Worm (Caenorhabditis elegans) whole organism, L4/young adult: ENCODE measurements around the gene ugt-2.

Experiments
- W03F9.2 ChIP-seq: fragments of 150-350 bp; optimal IDR thresholded peaks from 2 replicates; lab custom pipeline; 2014; ENCODE audit warnings: missing biosample characterization, missing genetic modification characterization
- him-1 ChIP-seq: sonication (generic microtip); optimal IDR thresholded peaks from 2 replicates; lab custom pipeline; 2016; ENCODE audit warnings: missing genotype, missing genetic modification reagents, missing genetic modification characterization, missing compliant biosample characterization

DNA sequence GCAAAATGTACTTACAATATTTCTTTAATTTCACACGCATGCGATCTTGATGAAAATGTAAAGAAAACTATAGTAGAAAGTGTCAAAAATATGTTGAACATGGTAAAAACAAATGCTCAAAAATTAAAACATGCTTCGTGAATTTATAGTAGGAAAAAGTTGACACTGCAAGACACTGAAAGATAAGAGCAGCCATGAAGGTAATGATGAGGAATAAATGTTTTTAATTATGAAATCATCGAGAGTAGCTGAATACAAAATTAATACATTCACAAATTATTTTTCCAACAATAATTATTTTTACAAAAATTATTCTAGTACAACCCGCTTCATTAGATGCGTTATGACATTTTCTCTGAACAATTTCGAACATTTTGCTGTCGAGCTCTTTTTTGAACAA is 18.3 kb downstream of the ugt-2 start, which contains the start of gene F15H10.10:
- TF ChIP-seq him-1 (tag; lab: Kevin White, UChicago) (no peak), W03F9.2 (tag; lab: Kevin White, UChicago) (no peak)
